Worm (Caenorhabditis elegans): Measurements from ENCODE around the gene egal-1.

egal-1 gene

ce11 chrIV:5869354-5869753 is 44.8 kb downstream of the egal-1 start:
- TF ChIP-seq pax-1 (tag; optimal IDR thresholded peaks at IDR 0.05): no peak
- TF ChIP-seq pat-9 (tag; optimal IDR thresholded peaks at IDR 0.05): no peak
- TF ChIP-seq sox-4 (tag; optimal IDR thresholded peaks at IDR 0.05): no peak
- TF ChIP-seq nhr-232 (tag; optimal IDR thresholded peaks at IDR 0.05): no peak
- TF ChIP-seq hlh-13 (GFP tag; optimal IDR thresholded peaks at IDR 0.05): no peak
- no peak for TF ChIP-seq ceh-19 (GFP tag; optimal IDR thresholded peaks at IDR 0.05)
- TF ChIP-seq C38D4.7 (GFP tag; optimal IDR thresholded peaks at IDR 0.05): no peak
- TF ChIP-seq lim-6 (tag; optimal IDR thresholded peaks at IDR 0.05): no peak
- no peak for TF ChIP-seq hlh-8 (tag; optimal IDR thresholded peaks at IDR 0.05)
- no peak for TF ChIP-seq dve-1 (tag; optimal IDR thresholded peaks at IDR 0.05)
- TF ChIP-seq Y22D7AL.16 (tag; optimal IDR thresholded peaks at IDR 0.05): no peak
- no peak for TF ChIP-seq unc-55 (GFP tag; optimal IDR thresholded peaks at IDR 0.05)
- TF ChIP-seq ceh-18 (tag; optimal IDR thresholded peaks at IDR 0.05): no peak

ce11 chrIV:5870072-5870471 is 45.5 kb downstream of the egal-1 start, which contains the start of gene srv-17:
Gene srv-17 (minus strand): TSS chrIV:5870172.
- TF ChIP-seq rnt-1 (tag; optimal IDR thresholded peaks at IDR 0.05) (no peak), ceh-2 (tag; optimal IDR thresholded peaks at IDR 0.05) (no peak), eyg-1 (tag; optimal IDR thresholded peaks at IDR 0.05) (no peak), pax-1 (tag; optimal IDR thresholded peaks at IDR 0.05) (no peak), ceh-24 (tag; optimal IDR thresholded peaks at IDR 0.05) (no peak), sox-4 (tag; optimal IDR thresholded peaks at IDR 0.05) (no peak), fkh-10 (GFP tag; optimal IDR thresholded peaks at IDR 0.05) (no peak), odd-2 (tag; optimal IDR thresholded peaks at IDR 0.05) (no peak), hlh-8 (tag; optimal IDR thresholded peaks at IDR 0.05) (no peak), hlh-6 (tag; optimal IDR thresholded peaks at IDR 0.05) (no peak), gmeb-2 (tag; optimal IDR thresholded peaks at IDR 0.05) (no peak), nhr-232 (tag; optimal IDR thresholded peaks at IDR 0.05) (no peak), hlh-15 (tag; optimal IDR thresholded peaks at IDR 0.05) (no peak), ceh-14 (tag; optimal IDR thresholded peaks at IDR 0.05) (no peak), unc-42 (tag; optimal IDR thresholded peaks at IDR 0.05) (no peak), T23F11.4 (GFP tag; optimal IDR thresholded peaks at IDR 0.05) (no peak), fkh-6 (tag; optimal IDR thresholded peaks at IDR 0.05) (no peak)

- TF ChIP-seq pqm-1 (tag; optimal IDR thresholded peaks at IDR 0.05): no peak
- no peak for TF ChIP-seq ahr-1 (tag; optimal IDR thresholded peaks at IDR 0.05)
- TF ChIP-seq fkh-6 (tag; optimal IDR thresholded peaks at IDR 0.05): no peak
- no peak for TF ChIP-seq ceh-9 (tag; optimal IDR thresholded peaks at IDR 0.05)
- no peak for TF ChIP-seq ceh-45 (GFP tag; IDR thresholded peaks at IDR 0.05)
- no peak for TF ChIP-seq mec-3 (tag; optimal IDR thresholded peaks at IDR 0.05; ENCODE audit: borderline replicate concordance)
- no peak for TF ChIP-seq che-1 (tag; optimal IDR thresholded peaks at IDR 0.05)
- no peak for TF ChIP-seq pha-2 (tag; optimal IDR thresholded peaks at IDR 0.05)
- TF ChIP-seq hlh-8 (tag; optimal IDR thresholded peaks at IDR 0.05): no peak
- TF ChIP-seq ttx-3 (tag; optimal IDR thresholded peaks at IDR 0.05): no peak
- TF ChIP-seq hlh-13 (GFP tag; optimal IDR thresholded peaks at IDR 0.05): no peak
- no peak for TF ChIP-seq ceh-22 (tag; optimal IDR thresholded peaks at IDR 0.05)
- TF ChIP-seq ceh-24 (tag; optimal IDR thresholded peaks at IDR 0.05): no peak
- TF ChIP-seq K02D7.2 (tag; optimal IDR thresholded peaks at IDR 0.05): no peak
Observed at ce11 chrIV:5873825-5874224, 49.2 kb downstream of the egal-1 start, which contains the start of gene srv-19. Gene srv-19 (minus strand): TSS chrIV:5873925.

- no peak for TF ChIP-seq hlh-8 (tag; optimal IDR thresholded peaks at IDR 0.05)
- no peak for TF ChIP-seq che-1 (tag; optimal IDR thresholded peaks at IDR 0.05)
- TF ChIP-seq ref-2 (tag; optimal IDR thresholded peaks at IDR 0.05): no peak
- TF ChIP-seq zip-5 (tag; optimal IDR thresholded peaks at IDR 0.05): no peak
- no peak for TF ChIP-seq pat-9 (tag; optimal IDR thresholded peaks at IDR 0.05)
- TF ChIP-seq fkh-10 (GFP tag; optimal IDR thresholded peaks at IDR 0.05): no peak
- TF ChIP-seq ceh-34 (tag; optimal IDR thresholded peaks at IDR 0.05): no peak
- TF ChIP-seq F13H6.1 (tag; optimal IDR thresholded peaks at IDR 0.05): no peak
- no peak for TF ChIP-seq ceh-22 (tag; optimal IDR thresholded peaks at IDR 0.05)
- no peak for TF ChIP-seq ceh-31 (tag; optimal IDR thresholded peaks at IDR 0.05)
Observed at ce11 chrIV:5877246-5877645, 52.7 kb downstream of the egal-1 start, which contains the start of gene srv-21. Gene srv-21 (minus strand): TSS chrIV:5877346.
